Worm (Caenorhabditis elegans) whole organism, early embryonic: ENCODE measurements around the gene kars-1.

Experiments
- B0310.2 ChIP-seq: sonication (generic microtip); optimal IDR thresholded peaks from 2 replicates; lab custom pipeline; 2016; ENCODE audit warnings: mild to moderate bottlenecking, missing genetic modification characterization, missing compliant biosample characterization
- ama-1 ChIP-seq: fragments of 150-350 bp; optimal IDR thresholded peaks from 2 replicates; lab custom pipeline; 2014
- ceh-36 ChIP-seq: sonication (generic microtip); optimal IDR thresholded peaks from 2 replicates; lab custom pipeline; 2016; ENCODE audit warnings: missing genetic modification characterization, inconsistent platforms, missing compliant biosample characterization
- hmbx-1 ChIP-seq: sonication (generic microtip); optimal IDR thresholded peaks from 2 replicates; lab custom pipeline; 2016; ENCODE audit warnings: mild to moderate bottlenecking, missing genetic modification characterization, missing compliant biosample characterization
- pes-1 ChIP-seq: fragments of 200-800 bp; sonication (Bioruptor generic); IDR thresholded peaks from 2 replicates; pipeline ENCODE4 v1.3.6; 2022; ENCODE audit warnings: missing genetic modification reagents, missing genetic modification characterization, missing compliant biosample characterization
- sea-1 ChIP-seq: fragments of 200-800 bp; sonication (Bioruptor generic); conservative IDR thresholded peaks from 2 replicates; pipeline ENCODE4 v1.3.6; 2022; ENCODE audit warnings: missing genetic modification characterization, missing compliant biosample characterization
- tra-4 ChIP-seq: sonication (generic microtip); optimal IDR thresholded peaks from 2 replicates; lab custom pipeline; 2017; ENCODE audit warnings: missing genetic modification characterization, missing compliant biosample characterization

ce11 chrII:7119525-7119924 lies 47.3 kb upstream of the kars-1 start:
- TF ChIP-seq B0310.2 (tag; lab: Kevin White, UChicago) (no peak), ama-1 (lab: Kevin White, UChicago) (no peak), hmbx-1 (tag; lab: Kevin White, UChicago) (no peak), sea-1 (GFP tag; lab: Robert Waterston, UW) (no peak), tra-4 (tag; lab: Kevin White, UChicago) (no peak), ceh-36 (tag; lab: Kevin White, UChicago) (no peak), pes-1 (GFP tag; lab: Robert Waterston, UW) (no peak)
